Fruit fly (Drosophila melanogaster) whole organism, adult: ENCODE data around the gene RhoGEF3.

Experiments
- CG11617 ChIP-seq: fragments of 200-800 bp; sonication (Bioruptor generic); optimal IDR thresholded peaks from 2 replicates; lab custom pipeline; 2017; ENCODE audit warnings: mild to moderate bottlenecking, missing biosample characterization, missing genetic modification reagents, missing genetic modification characterization
- CG12768 ChIP-seq: fragments of 200-800 bp; sonication (Bioruptor generic); optimal IDR thresholded peaks from 2 replicates; lab custom pipeline; 2017; ENCODE audit warnings: missing biosample characterization, missing genetic modification characterization, mild to moderate bottlenecking, moderate library complexity, missing genetic modification reagents
- CG14711 ChIP-seq: fragments of 200-800 bp; sonication (Bioruptor generic); optimal IDR thresholded peaks from 2 replicates; lab custom pipeline; 2018; ENCODE audit warnings: missing biosample characterization, mild to moderate bottlenecking, missing genetic modification characterization, moderate library complexity
- CG1620 ChIP-seq: fragments of 200-800 bp; sonication (Bioruptor generic); optimal IDR thresholded peaks from 2 replicates; lab custom pipeline; 2016; ENCODE audit warnings: missing biosample characterization, missing genetic modification characterization
- CG33017 ChIP-seq: fragments of 200-800 bp; sonication (Bioruptor generic); optimal IDR thresholded peaks from 2 replicates; lab custom pipeline; 2018; ENCODE audit warnings: missing biosample characterization, mild to moderate bottlenecking, missing genetic modification characterization, moderate library complexity
- CG5204 ChIP-seq: fragments of 200-800 bp; sonication (Bioruptor generic); optimal IDR thresholded peaks from 2 replicates; lab custom pipeline; 2016; ENCODE audit warnings: missing biosample characterization, missing genetic modification characterization
- CG7045 ChIP-seq: fragments of 200-800 bp; sonication (Bioruptor generic); optimal IDR thresholded peaks from 2 replicates; lab custom pipeline; 2017; ENCODE audit warnings: missing biosample characterization, mild to moderate bottlenecking, missing genetic modification characterization
- CG7101 ChIP-seq: fragments of 200-800 bp; sonication (Bioruptor generic); optimal IDR thresholded peaks from 2 replicates; lab custom pipeline; 2018; ENCODE audit warnings: missing biosample characterization, mild to moderate bottlenecking, missing genetic modification characterization, moderate library complexity
- Clk ChIP-seq: fragments of 200-800 bp; sonication (Bioruptor generic); optimal IDR thresholded peaks from 2 replicates; lab custom pipeline; 2017; ENCODE audit warnings: missing biosample characterization, missing genetic modification characterization
- Crg-1 ChIP-seq: fragments of 200-800 bp; sonication (Bioruptor generic); optimal IDR thresholded peaks from 2 replicates; lab custom pipeline; 2016; ENCODE audit warnings: missing biosample characterization, missing genetic modification characterization
- Hr96 ChIP-seq: fragments of 200-800 bp; sonication (Bioruptor generic); optimal IDR thresholded peaks from 2 replicates; lab custom pipeline; 2016; ENCODE audit warnings: missing biosample characterization, missing genetic modification characterization
- Mnt ChIP-seq: fragments of 200-800 bp; sonication (Bioruptor generic); optimal IDR thresholded peaks from 2 replicates; lab custom pipeline; 2016; ENCODE audit warnings: missing biosample characterization, mild to moderate bottlenecking, missing genetic modification characterization
- bab1 ChIP-seq: fragments of 200-800 bp; sonication (Bioruptor generic); optimal IDR thresholded peaks from 3 replicates; lab custom pipeline; 2019; ENCODE audit warnings: missing biosample characterization, mild to moderate bottlenecking, missing genetic modification characterization, moderate library complexity
- cic ChIP-seq: fragments of 200-800 bp; sonication (Bioruptor generic); optimal IDR thresholded peaks from 2 replicates; lab custom pipeline; 2017; ENCODE audit warnings: missing biosample characterization, mild to moderate bottlenecking, missing genetic modification characterization, moderate library complexity
- cnc ChIP-seq, 2 experiments: fragments of >200 bp; optimal IDR thresholded peaks; 2 replicates each; lab custom pipeline; 2017
- kay ChIP-seq: fragments of 200-800 bp; sonication (Bioruptor generic); peaks from one replicate; lab custom pipeline; 2016; ENCODE audit warnings: missing biosample characterization, missing genetic modification characterization, borderline replicate concordance
- ovo ChIP-seq: fragments of 200-800 bp; sonication (Bioruptor generic); optimal IDR thresholded peaks from 2 replicates; lab custom pipeline; 2016; ENCODE audit warnings: missing biosample characterization, missing genetic modification characterization
- pad ChIP-seq: fragments of 200-800 bp; sonication (Bioruptor generic); optimal IDR thresholded peaks from 3 replicates; lab custom pipeline; 2017; ENCODE audit warnings: missing biosample characterization, missing genetic modification characterization, mild to moderate bottlenecking, moderate library complexity, missing genetic modification reagents
- tj ChIP-seq: fragments of 200-800 bp; sonication (Bioruptor generic); optimal IDR thresholded peaks from 3 replicates; lab custom pipeline; 2017; ENCODE audit warnings: missing biosample characterization, mild to moderate bottlenecking, missing genetic modification characterization, moderate library complexity
- toe ChIP-seq: fragments of 200-800 bp; sonication (Bioruptor generic); optimal IDR thresholded peaks from 2 replicates; lab custom pipeline; 2016; ENCODE audit warnings: missing biosample characterization, missing genetic modification characterization

The RhoGEF3 gene

dm6 chr3L:349751-350150 is 72.5 kb downstream of the RhoGEF3 start:
- peak; percentile 41 for TF ChIP-seq CG7101
- TF ChIP-seq kay = no peak
- peak; percentile 34 for TF ChIP-seq CG14711 (tag; lab: Kevin White, UChicago)
- peak; percentile 5 for TF ChIP-seq Mnt (GFP tag; lab: Kevin White, UChicago)
- peak; percentile 28 for TF ChIP-seq cic (GFP tag; lab: Kevin White, UChicago)
- no peak for TF ChIP-seq cnc (optimal IDR thresholded peaks at IDR 0.05; lab: Kevin White, UChicago)
- no peak for TF ChIP-seq CG33017

dm6 chr3L:350651-351228 is 73.5 kb downstream of the RhoGEF3 start:
- TF ChIP-seq CG5204 (GFP tag; lab: Kevin White, UChicago) (peak; percentile 54), CG14711 (tag; lab: Kevin White, UChicago) (peak; percentile 73), CG11617 (peak; percentile 80), ovo (GFP tag; lab: Kevin White, UChicago) (no peak), cnc (optimal IDR thresholded peaks at IDR 0.05; lab: Kevin White, UChicago) (no peak), toe (GFP tag; lab: Kevin White, UChicago) (peak; percentile 65), Clk (peak; percentile 46), Mnt (GFP tag; lab: Kevin White, UChicago) (peak; percentile 32), bab1 (peak; percentile 86), cic (GFP tag; lab: Kevin White, UChicago) (peak; percentile 67), kay (no peak), Hr96 (peak; percentile 73), tj (peak; percentile 52), CG12768 (GFP tag; lab: Kevin White, UChicago) (peak; percentile 76), Crg-1 (no peak), CG7101 (peak; percentile 80), CG1620 (GFP tag; lab: Kevin White, UChicago) (peak; percentile 35), CG7045 (GFP tag; lab: Kevin White, UChicago) (peak; percentile 74), pad (GFP tag; lab: Kevin White, UChicago) (peak; percentile 48), CG33017 (peak; percentile 79)
